Worm (Caenorhabditis elegans) whole organism, young adult: ENCODE measurements around the gene col-158.

Source experiments
- D2030.7 ChIP-seq: fragments of 200-800 bp; sonication (Bioruptor generic); IDR thresholded peaks from 2 replicates; pipeline ENCODE4 v1.3.6; 2022; ENCODE audit warnings: missing genetic modification reagents, missing genetic modification characterization, missing compliant biosample characterization
- ama-1 ChIP-seq, 3 experiments: fragments of 150-350 bp in 1 of 3; sonication (generic microtip) in 2 of 3; optimal IDR thresholded peaks; 2 replicates each; lab custom pipeline; 2014 to 2018; ENCODE audit warnings: missing biosample characterization in 2 of 3, missing genetic modification characterization in 2 of 3, missing genetic modification reagents in 2 of 3
- attf-6 ChIP-seq: fragments of 200-800 bp; sonication (Bioruptor generic); IDR thresholded peaks from 2 replicates; pipeline ENCODE4 v1.3.6; 2022; ENCODE audit warnings: missing genetic modification reagents, missing genetic modification characterization, missing compliant biosample characterization
- chd-7 ChIP-seq: sonication (generic microtip); optimal IDR thresholded peaks from 2 replicates; lab custom pipeline; 2016; ENCODE audit warnings: mild to moderate bottlenecking, missing genetic modification characterization, moderate library complexity, missing compliant biosample characterization
- lin-35 ChIP-seq, 3 experiments: fragments of 150-350 bp in 2 of 3; sonication (generic microtip) in 1 of 3; optimal IDR thresholded peaks; 2 replicates each; lab custom pipeline; 2014 to 2018; ENCODE audit warnings: missing biosample characterization in 3 of 3, missing genetic modification characterization in 3 of 3, missing genetic modification reagents in 3 of 3
- snpc-4 ChIP-seq, 5 experiments: fragments of 150-350 bp in 1 of 5; sonication (generic microtip) in 4 of 5; optimal IDR thresholded peaks; 2 replicates each; lab custom pipeline; 2014 to 2018; ENCODE audit warnings: missing genetic modification characterization in 5 of 5, missing biosample characterization in 3 of 5, antibody characterized with exemption in 2 of 5, mild to moderate bottlenecking in 2 of 5, missing compliant biosample characterization in 2 of 5, missing genotype in 2 of 5, moderate library complexity in 2 of 5, missing genetic modification reagents in 1 of 5
- ztf-25 ChIP-seq: fragments of 200-800 bp; sonication (Bioruptor generic); IDR thresholded peaks from 2 replicates; pipeline ENCODE4 v1.3.6; 2022; ENCODE audit warnings: missing genetic modification reagents, missing genetic modification characterization, missing compliant biosample characterization
- ztf-6 ChIP-seq: fragments of 200-800 bp; sonication (Bioruptor generic); IDR thresholded peaks from 2 replicates; pipeline ENCODE4 v1.3.6; 2022; ENCODE audit warnings: missing genetic modification reagents, missing genetic modification characterization, missing compliant biosample characterization

ce11 chrV:11820551-11820950 lies 8.8 kb upstream of the col-158 start:
- no peak for TF ChIP-seq ztf-6 (GFP tag; lab: Robert Waterston, UW)
- TF ChIP-seq attf-6 (GFP tag; lab: Robert Waterston, UW): no peak
- TF ChIP-seq ama-1 (optimal IDR thresholded peaks at IDR 0.05; lab: Kevin White, UChicago): no peak
- TF ChIP-seq ama-1 (GFP tag; optimal IDR thresholded peaks at IDR 0.05; lab: Kevin White, UChicago): no peak
- no peak for TF ChIP-seq lin-35 (GFP tag; optimal IDR thresholded peaks at IDR 0.05; lab: Kevin White, UChicago)
- TF ChIP-seq ztf-25 (GFP tag; lab: Robert Waterston, UW): no peak
- no peak for TF ChIP-seq D2030.7 (GFP tag; lab: Robert Waterston, UW)
- no peak for TF ChIP-seq chd-7 (tag; lab: Kevin White, UChicago)
- TF ChIP-seq snpc-4 (GFP tag; optimal IDR thresholded peaks at IDR 0.05; lab: Kevin White, UChicago): no peak
- no peak for TF ChIP-seq snpc-4 (tag; optimal IDR thresholded peaks at IDR 0.05; lab: Kevin White, UChicago)
